Worm (Caenorhabditis elegans) whole organism, L4 larva: ENCODE measurements around the gene Y73F8A.26.
"Not testable (repeated sequence)": the region's sequence is repeated elsewhere in the genome, so short reads cannot be mapped to it uniquely, and the experiment has no call there.

Source experiments
- F37D6.2 ChIP-seq: sonication (generic microtip); optimal IDR thresholded peaks from 2 replicates; lab custom pipeline; 2016; ENCODE audit warnings: mild to moderate bottlenecking, missing genetic modification characterization, missing compliant biosample characterization
- ZK546.5 ChIP-seq, 2 experiments: sonication (generic microtip); optimal IDR thresholded peaks; 2 replicates each; lab custom pipeline; 2017; ENCODE audit warnings: missing biosample characterization in 2 of 2, missing genetic modification characterization in 2 of 2
- lin-39 ChIP-seq: fragments of 150-350 bp; optimal IDR thresholded peaks from 2 replicates; lab custom pipeline; 2014; ENCODE audit warnings: missing biosample characterization, missing genetic modification reagents, missing genetic modification characterization
- madf-9 ChIP-seq: fragments of 200-800 bp; sonication (Bioruptor generic); conservative IDR thresholded peaks from 2 replicates; pipeline ENCODE4 v1.3.6; 2022; ENCODE audit warnings: missing genetic modification reagents, missing genetic modification characterization, missing compliant biosample characterization
- nhr-6 ChIP-seq: fragments of 150-350 bp; optimal IDR thresholded peaks from 2 replicates; lab custom pipeline; 2014; ENCODE audit warnings: missing biosample characterization, missing genetic modification characterization
- nhr-76 ChIP-seq: fragments of 150-350 bp; optimal IDR thresholded peaks from 2 replicates; lab custom pipeline; 2014; ENCODE audit warnings: missing biosample characterization, missing genetic modification characterization
- pqm-1 ChIP-seq: sonication (generic microtip); optimal IDR thresholded peaks from 2 replicates; lab custom pipeline; 2017; ENCODE audit warnings: missing biosample characterization, missing genetic modification characterization
- unc-62 ChIP-seq, 3 experiments: fragments of 150-350 bp in 1 of 3; sonication (generic microtip); optimal IDR thresholded peaks in 2 of 3; peaks in 1 of 3; 1 replicate in 1 of 3; 2 replicates in 2 of 3; lab custom pipeline; 2014 to 2017; ENCODE audit warnings: missing biosample characterization in 3 of 3, missing genetic modification characterization in 3 of 3, missing genetic modification reagents in 3 of 3, missing genotype in 1 of 3
- ztf-11 ChIP-seq: fragments of 150-350 bp; optimal IDR thresholded peaks from 2 replicates; lab custom pipeline; 2014; ENCODE audit warnings: missing biosample characterization, missing genetic modification characterization

DNA sequence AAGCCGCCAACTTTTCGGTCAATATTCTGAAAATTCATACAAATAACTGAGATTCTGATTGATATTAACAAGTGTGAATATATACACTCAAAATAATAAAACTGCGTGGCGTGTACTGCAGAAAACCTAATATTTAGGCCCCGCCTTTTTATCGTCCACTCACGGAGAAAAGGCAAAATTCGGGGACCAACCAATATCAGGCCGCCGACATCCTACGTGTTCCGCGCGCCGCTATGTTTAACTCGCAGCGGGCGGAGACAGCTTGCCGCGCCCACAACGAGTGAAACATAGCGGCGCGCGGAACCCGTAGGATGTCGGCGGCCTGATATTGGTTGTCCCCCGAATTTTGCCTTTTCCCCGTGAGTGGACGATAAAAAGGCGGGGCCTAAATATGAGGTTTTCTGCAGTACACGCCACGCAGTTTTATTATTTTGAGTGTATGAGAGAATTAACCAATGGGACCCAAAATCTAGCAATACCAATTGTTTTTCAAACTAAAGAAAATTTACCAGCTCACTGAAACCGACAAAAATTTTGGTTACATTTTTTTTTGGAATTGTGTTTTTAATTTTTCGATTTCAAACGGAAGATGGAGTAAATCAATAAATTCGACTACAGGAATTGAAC, 38.0 kb upstream of the Y73F8A.26 start:
- TF ChIP-seq ztf-11 (tag; lab: Kevin White, UChicago); madf-9 (GFP tag; lab: Robert Waterston, UW); nhr-6 (tag; lab: Kevin White, UChicago); lin-39 (tag; lab: Kevin White, UChicago); F37D6.2; pqm-1 (tag; lab: Kevin White, UChicago); unc-62 (GFP tag; optimal IDR thresholded peaks at IDR 0.05 in 1 of 2; lab: Kevin White, UChicago); unc-62 (tag; optimal IDR thresholded peaks at IDR 0.05; lab: Kevin White, UChicago); ZK546.5 (tag; optimal IDR thresholded peaks at IDR 0.05; lab: Kevin White, UChicago); nhr-76 (tag; lab: Kevin White, UChicago): not testable (repeated sequence)
